Worm (Caenorhabditis elegans) whole organism, midembryonic: Measurements from ENCODE around the gene vha-4.

Source experiments
- T22C8.4 ChIP-seq: fragments of 200-800 bp; sonication (Bioruptor generic); IDR thresholded peaks from 2 replicates; pipeline ENCODE4 v1.3.6; 2022; ENCODE audit warnings: missing genetic modification characterization, missing compliant biosample characterization
- cog-1 ChIP-seq: sonication (generic microtip); optimal IDR thresholded peaks from 2 replicates; lab custom pipeline; 2016; ENCODE audit warnings: missing genetic modification characterization, missing compliant biosample characterization
- flt-1 ChIP-seq: fragments of 200-800 bp; sonication (Bioruptor generic); IDR thresholded peaks from 2 replicates; pipeline ENCODE4 v1.3.6; 2022; ENCODE audit warnings: missing genetic modification characterization, missing compliant biosample characterization
- klf-2 ChIP-seq: fragments of 200-800 bp; sonication (Bioruptor generic); conservative IDR thresholded peaks from 2 replicates; pipeline ENCODE4 v1.3.6; 2022; ENCODE audit warnings: missing genetic modification reagents, missing genetic modification characterization, missing compliant biosample characterization
- med-1 ChIP-seq: sonication (generic microtip); optimal IDR thresholded peaks from 2 replicates; lab custom pipeline; 2017; ENCODE audit warnings: missing genetic modification characterization, mild to moderate bottlenecking, missing compliant biosample characterization, antibody characterized with exemption, missing genetic modification reagents; ENCODE audit not compliant: insufficient read depth
- ref-1 ChIP-seq: fragments of 200-800 bp; sonication (Bioruptor generic); conservative IDR thresholded peaks from 2 replicates; pipeline ENCODE4 v1.3.6; 2022; ENCODE audit warnings: missing genetic modification reagents, missing genetic modification characterization, missing compliant biosample characterization
- tab-1 ChIP-seq: fragments of 200-800 bp; sonication (Bioruptor generic); IDR thresholded peaks from 2 replicates; pipeline ENCODE4 v1.3.6; 2022; ENCODE audit warnings: missing genetic modification characterization, missing compliant biosample characterization
- ztf-23 ChIP-seq: fragments of 200-800 bp; sonication (Bioruptor generic); IDR thresholded peaks from 2 replicates; pipeline ENCODE4 v1.3.6; 2022; ENCODE audit warnings: missing genetic modification reagents, missing genetic modification characterization, missing compliant biosample characterization
- ztf-29 ChIP-seq: fragments of 200-800 bp; sonication (Bioruptor generic); IDR thresholded peaks from 2 replicates; pipeline ENCODE4 v1.3.6; 2022; ENCODE audit warnings: missing genetic modification reagents, missing genetic modification characterization, missing compliant biosample characterization

Gene vha-4

DNA sequence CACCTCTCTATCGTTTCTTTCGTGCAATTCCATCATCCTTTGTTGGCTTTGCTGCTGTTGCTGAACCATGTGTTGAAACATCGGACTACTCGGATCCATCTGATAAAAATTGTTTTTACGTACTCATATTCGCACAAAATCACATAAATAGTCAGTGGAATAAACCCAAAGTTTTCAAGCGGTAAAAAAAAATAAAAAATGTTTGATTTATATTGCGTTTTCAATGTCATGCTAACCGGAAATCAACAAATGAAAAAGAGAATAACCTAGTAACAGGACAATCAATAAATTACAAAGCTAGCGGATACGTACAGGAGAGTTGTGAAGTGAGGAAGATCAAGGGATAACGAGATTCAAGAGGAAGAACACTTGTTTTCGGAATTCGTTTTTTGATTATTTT, 24.2 kb downstream of the vha-4 start, which contains the start of gene mdt-10:
Gene mdt-10 (minus strand): TSS at position 101 of the 400 bp plus-strand sequence.
- TF ChIP-seq ztf-23: no peak
- no peak for TF ChIP-seq cog-1 (tag; lab: Kevin White, UChicago)
- no peak for TF ChIP-seq ref-1 (GFP tag; lab: Robert Waterston, UW)
- TF ChIP-seq flt-1 (GFP tag; lab: Robert Waterston, UW): no peak
- no peak for TF ChIP-seq ztf-29 (GFP tag; lab: Robert Waterston, UW)
- TF ChIP-seq tab-1 (GFP tag; lab: Robert Waterston, UW): no peak
- TF ChIP-seq med-1 (GFP tag; lab: Kevin White, UChicago): no peak
- TF ChIP-seq klf-2: no peak

DNA sequence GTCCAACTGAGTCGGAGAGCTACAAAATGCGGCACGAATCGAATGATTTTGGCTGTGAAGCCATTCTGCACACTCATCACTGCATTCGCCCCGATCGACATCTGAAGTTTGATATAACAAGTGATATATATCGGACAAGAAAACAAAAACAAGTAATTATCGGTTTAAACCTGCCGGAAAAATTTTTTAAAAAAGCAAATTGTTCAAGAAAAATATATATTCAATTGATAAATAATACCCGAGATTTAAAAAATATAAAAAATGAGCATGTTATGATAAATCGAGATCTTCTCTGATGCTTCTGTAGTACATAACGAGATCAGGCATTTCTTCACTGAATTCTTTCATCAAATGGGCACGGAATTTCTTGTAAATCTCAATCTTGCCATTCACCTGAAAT, 25.4 kb downstream of the vha-4 start, which contains the start of gene T09A5.5:
Gene T09A5.5 (minus strand): TSS at position 101 of the 400 bp plus-strand sequence.
- TF ChIP-seq tab-1 (GFP tag; lab: Robert Waterston, UW): no peak
- TF ChIP-seq med-1 (GFP tag; lab: Kevin White, UChicago): no peak
- TF ChIP-seq ztf-29 (GFP tag; lab: Robert Waterston, UW): no peak
- TF ChIP-seq flt-1 (GFP tag; lab: Robert Waterston, UW): no peak
- TF ChIP-seq klf-2: no peak
- no peak for TF ChIP-seq cog-1 (tag; lab: Kevin White, UChicago)
- no peak for TF ChIP-seq ztf-23
- TF ChIP-seq T22C8.4 (GFP tag; lab: Robert Waterston, UW): no peak
- TF ChIP-seq ref-1 (GFP tag; lab: Robert Waterston, UW): no peak

ce11 chrII:7851480-7851879, 27.6 kb downstream of the vha-4 start:
- no peak for TF ChIP-seq cog-1 (tag; lab: Kevin White, UChicago)
- no peak for TF ChIP-seq klf-2
- no peak for TF ChIP-seq med-1 (GFP tag; lab: Kevin White, UChicago)
- no peak for TF ChIP-seq flt-1 (GFP tag; lab: Robert Waterston, UW)
- TF ChIP-seq T22C8.4 (GFP tag; lab: Robert Waterston, UW): no peak
- TF ChIP-seq ztf-29 (GFP tag; lab: Robert Waterston, UW): no peak
- TF ChIP-seq ztf-23: no peak
- no peak for TF ChIP-seq ref-1 (GFP tag; lab: Robert Waterston, UW)

DNA sequence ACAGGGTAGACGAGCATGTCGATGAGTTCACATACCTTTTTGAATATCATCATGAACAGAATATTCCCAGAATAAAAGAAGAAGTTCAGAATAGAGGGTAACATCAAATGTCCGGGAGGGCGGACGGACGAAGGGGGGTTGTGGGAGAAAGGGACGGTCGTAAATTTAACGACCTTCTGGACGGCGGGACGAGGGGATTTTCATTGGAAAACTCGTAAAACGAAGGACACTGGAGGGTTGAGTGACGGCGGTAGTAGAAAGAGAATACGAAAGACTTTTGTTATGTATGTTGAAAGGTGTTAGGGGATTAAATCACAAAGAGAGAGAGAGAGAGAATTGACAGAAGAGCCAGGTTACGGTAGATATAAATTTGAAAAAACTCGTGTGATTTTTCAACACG, 28.5 kb downstream of the vha-4 start:
- TF ChIP-seq ztf-23 (no peak), cog-1 (tag; lab: Kevin White, UChicago) (no peak), flt-1 (GFP tag; lab: Robert Waterston, UW) (no peak), klf-2 (no peak), ztf-29 (GFP tag; lab: Robert Waterston, UW) (no peak), tab-1 (GFP tag; lab: Robert Waterston, UW) (no peak), ref-1 (GFP tag; lab: Robert Waterston, UW) (no peak)

DNA sequence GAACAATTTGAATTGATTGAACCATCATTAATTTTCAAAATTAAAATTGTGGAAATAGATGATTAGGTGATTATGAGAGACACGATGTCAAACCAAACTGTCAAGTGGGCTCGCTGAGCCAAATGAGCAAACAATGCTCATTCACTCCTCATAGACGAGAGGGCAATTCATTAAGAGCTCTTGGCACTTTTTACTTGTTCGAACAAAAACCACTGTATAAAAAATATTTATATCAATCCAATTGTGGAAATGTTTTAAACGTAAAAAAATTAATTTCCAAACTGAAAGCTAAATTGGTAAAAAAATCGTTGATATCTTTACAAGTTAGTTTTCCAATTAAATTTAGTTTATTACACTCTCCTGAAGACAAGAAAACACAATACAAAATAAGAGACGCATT, 29.4 kb downstream of the vha-4 start, which contains the start of gene acr-7:
Gene acr-7 (minus strand): TSS at position 101 of the 400 bp plus-strand sequence.
- TF ChIP-seq ztf-29 (GFP tag; lab: Robert Waterston, UW) (no peak), klf-2 (no peak), flt-1 (GFP tag; lab: Robert Waterston, UW) (no peak), tab-1 (GFP tag; lab: Robert Waterston, UW) (no peak), ref-1 (GFP tag; lab: Robert Waterston, UW) (no peak)

DNA sequence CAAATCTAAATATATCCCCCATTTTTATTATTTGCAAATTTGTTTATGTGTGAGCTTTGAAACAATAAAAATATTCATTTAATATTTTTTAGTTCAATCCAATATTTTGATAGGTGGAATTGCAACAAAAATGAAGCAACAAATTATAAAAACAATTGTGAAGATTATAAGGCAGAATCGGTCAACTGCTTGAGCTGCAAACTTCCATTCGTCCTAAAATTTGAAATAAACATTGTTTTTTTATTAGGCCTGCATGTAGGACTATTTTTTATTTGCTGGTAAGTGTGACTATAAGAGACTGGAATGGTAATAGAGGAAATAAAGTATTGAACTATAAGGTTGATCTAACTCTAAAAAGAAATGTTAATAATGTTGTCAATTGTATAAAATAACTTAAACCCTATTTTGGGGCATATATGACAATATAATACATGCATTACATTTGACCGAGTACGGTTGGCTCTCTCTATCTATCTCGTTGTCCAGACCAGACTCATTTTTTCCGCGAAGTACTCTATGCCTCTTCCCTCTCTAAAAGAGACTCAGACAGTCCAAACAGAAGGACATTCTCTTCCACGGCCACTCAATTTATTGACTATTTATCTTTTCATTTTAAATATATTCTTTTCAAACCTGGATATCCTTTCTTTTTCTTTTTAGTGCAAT, 33.4 kb downstream of the vha-4 start, which contains the start of gene T09A5.4:
Gene T09A5.4 (plus strand): TSS at position 616 of the 666 bp plus-strand sequence.
- TF ChIP-seq cog-1 (tag; lab: Kevin White, UChicago) (no peak), ztf-23 (no peak), T22C8.4 (GFP tag; lab: Robert Waterston, UW) (no peak), ref-1 (GFP tag; lab: Robert Waterston, UW) (no peak), klf-2 (no peak), tab-1 (GFP tag; lab: Robert Waterston, UW) (no peak)

ce11 chrII:7842053-7842452, 37.1 kb downstream of the vha-4 start, which contains the start of gene klp-3:
TSS of gene klp-3 (plus strand) at chrII:7842353.
- TF ChIP-seq ztf-29 (GFP tag; lab: Robert Waterston, UW) (no peak), flt-1 (GFP tag; lab: Robert Waterston, UW) (no peak), tab-1 (GFP tag; lab: Robert Waterston, UW) (no peak), T22C8.4 (GFP tag; lab: Robert Waterston, UW) (no peak), klf-2 (no peak), ztf-23 (no peak), cog-1 (tag; lab: Kevin White, UChicago) (no peak), ref-1 (GFP tag; lab: Robert Waterston, UW) (no peak), med-1 (GFP tag; lab: Kevin White, UChicago) (no peak)

DNA sequence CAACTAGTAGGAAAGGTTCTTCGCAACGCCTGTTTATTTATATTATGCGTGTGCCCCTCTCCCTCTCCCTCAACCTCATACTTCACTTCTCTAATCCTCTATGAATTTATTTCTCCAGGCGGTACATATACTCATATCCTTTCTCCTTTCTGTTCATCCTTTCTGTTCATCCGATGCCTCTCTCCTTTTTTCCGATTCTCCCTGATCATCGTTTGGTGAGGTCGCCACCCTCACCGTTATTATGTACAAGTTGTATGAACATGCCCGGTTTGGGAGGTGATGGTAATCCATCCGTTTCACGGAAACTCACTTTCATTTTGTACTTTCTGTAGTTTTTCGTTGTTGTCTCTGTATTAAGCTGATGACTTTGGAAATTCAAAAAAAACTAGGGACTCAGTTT, 39.4 kb downstream of the vha-4 start:
- TF ChIP-seq flt-1 (GFP tag; lab: Robert Waterston, UW): no peak
- no peak for TF ChIP-seq T22C8.4 (GFP tag; lab: Robert Waterston, UW)
- no peak for TF ChIP-seq ztf-23
- TF ChIP-seq ztf-29 (GFP tag; lab: Robert Waterston, UW): no peak
- TF ChIP-seq tab-1 (GFP tag; lab: Robert Waterston, UW): no peak
- no peak for TF ChIP-seq ref-1 (GFP tag; lab: Robert Waterston, UW)
- no peak for TF ChIP-seq klf-2
- TF ChIP-seq med-1 (GFP tag; lab: Kevin White, UChicago): no peak
- no peak for TF ChIP-seq cog-1 (tag; lab: Kevin White, UChicago)

DNA sequence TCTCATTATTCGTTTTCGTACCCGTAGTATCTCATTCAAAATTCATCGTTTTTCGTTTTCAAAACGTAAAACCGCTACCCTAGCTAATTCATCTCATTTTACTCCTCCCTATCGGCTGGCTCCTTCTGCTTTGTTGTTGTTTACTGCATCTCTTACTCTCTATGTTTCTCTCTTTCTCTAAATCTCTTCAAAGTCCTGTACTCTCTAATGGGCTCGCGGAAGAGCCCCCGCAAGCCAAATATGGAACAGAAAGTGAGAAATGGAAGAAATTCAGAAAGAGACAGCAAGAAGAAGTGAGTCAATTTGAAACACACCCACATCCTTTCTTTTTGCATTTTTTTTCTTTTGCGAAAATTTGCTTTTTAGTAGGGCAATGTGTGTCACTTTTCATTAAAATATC, 40.5 kb downstream of the vha-4 start:
- no peak for TF ChIP-seq ref-1 (GFP tag; lab: Robert Waterston, UW)
- TF ChIP-seq flt-1 (GFP tag; lab: Robert Waterston, UW): no peak
- no peak for TF ChIP-seq klf-2
- TF ChIP-seq med-1 (GFP tag; lab: Kevin White, UChicago): no peak
- TF ChIP-seq T22C8.4 (GFP tag; lab: Robert Waterston, UW): no peak
- no peak for TF ChIP-seq ztf-23
- no peak for TF ChIP-seq cog-1 (tag; lab: Kevin White, UChicago)
- TF ChIP-seq tab-1 (GFP tag; lab: Robert Waterston, UW): no peak
- no peak for TF ChIP-seq ztf-29 (GFP tag; lab: Robert Waterston, UW)
